Worm (Caenorhabditis elegans) whole organism, young adult: Measurements from ENCODE around the gene M01G5.1.

ENCODE experiments used
- B0035.1 ChIP-seq: sonication (generic microtip); optimal IDR thresholded peaks from 2 replicates; lab custom pipeline; 2016; ENCODE audit warnings: missing genetic modification characterization, mild to moderate bottlenecking, missing compliant biosample characterization, missing genotype, missing genetic modification reagents
- B0336.3 ChIP-seq: fragments of 200-800 bp; sonication (Bioruptor generic); IDR thresholded peaks from 2 replicates; pipeline ENCODE4 v1.3.6; 2022; ENCODE audit warnings: missing genetic modification characterization, missing compliant biosample characterization
- C06A6.2 ChIP-seq: fragments of 200-800 bp; sonication (Bioruptor generic); conservative IDR thresholded peaks from 2 replicates; pipeline ENCODE4 v1.3.6; 2022; ENCODE audit warnings: missing genetic modification characterization, missing compliant biosample characterization
- C17E4.6 ChIP-seq: fragments of 200-800 bp; sonication (Bioruptor generic); IDR thresholded peaks from 2 replicates; pipeline ENCODE4 v1.3.6; 2022; ENCODE audit warnings: missing genetic modification reagents, missing genetic modification characterization, missing compliant biosample characterization
- F10E7.11 ChIP-seq: sonication (generic microtip); optimal IDR thresholded peaks from 2 replicates; lab custom pipeline; 2017; ENCODE audit warnings: mild to moderate bottlenecking, missing genetic modification characterization, moderate library complexity, missing compliant biosample characterization
- F33H1.4 ChIP-seq: fragments of 200-800 bp; sonication (Bioruptor generic); IDR thresholded peaks from 2 replicates; pipeline ENCODE4 v1.3.6; 2022; ENCODE audit warnings: missing genetic modification reagents, missing genetic modification characterization, missing compliant biosample characterization
- F39B2.1 ChIP-seq: fragments of 200-800 bp; sonication (Bioruptor generic); IDR thresholded peaks from 2 replicates; pipeline ENCODE4 v1.3.6; 2022; ENCODE audit warnings: missing genetic modification reagents, missing genetic modification characterization, missing compliant biosample characterization
- F49E8.2 ChIP-seq: sonication (generic microtip); optimal IDR thresholded peaks from 3 replicates; lab custom pipeline; 2017; ENCODE audit warnings: missing genetic modification characterization, mild to moderate bottlenecking, missing compliant biosample characterization, antibody characterized with exemption, moderate library complexity; ENCODE audit not compliant: insufficient read depth
- F57A8.1 ChIP-seq: fragments of 200-800 bp; sonication (Bioruptor generic); optimal IDR thresholded peaks from 2 replicates; lab custom pipeline; 2018; ENCODE audit warnings: mild to moderate bottlenecking, missing genetic modification characterization, moderate library complexity, missing compliant biosample characterization
- K11D2.4 ChIP-seq: fragments of 200-800 bp; sonication (Bioruptor generic); IDR thresholded peaks from 2 replicates; pipeline ENCODE4 v1.3.6; 2022; ENCODE audit warnings: missing genetic modification reagents, missing genetic modification characterization, missing compliant biosample characterization
- Y95B8A.8 ChIP-seq: fragments of 200-800 bp; sonication (Bioruptor generic); IDR thresholded peaks from 2 replicates; pipeline ENCODE4 v1.3.6; 2022; ENCODE audit warnings: missing genetic modification reagents, missing genetic modification characterization, missing compliant biosample characterization
- akir-1 ChIP-seq: fragments of 200-800 bp; sonication (Bioruptor generic); optimal IDR thresholded peaks from 2 replicates; lab custom pipeline; 2018; ENCODE audit warnings: mild to moderate bottlenecking, missing genetic modification characterization, moderate library complexity, missing compliant biosample characterization
- atf-7 ChIP-seq: sonication (generic microtip); optimal IDR thresholded peaks from 2 replicates; lab custom pipeline; 2017; ENCODE audit warnings: mild to moderate bottlenecking, missing genetic modification characterization, missing compliant biosample characterization
- bed-1 ChIP-seq: fragments of 200-800 bp; sonication (Bioruptor generic); IDR thresholded peaks from 2 replicates; pipeline ENCODE4 v1.3.6; 2022; ENCODE audit warnings: missing genetic modification reagents, missing genetic modification characterization, missing compliant biosample characterization
- ccch-3 ChIP-seq: fragments of 200-800 bp; sonication (Bioruptor generic); optimal IDR thresholded peaks from 2 replicates; lab custom pipeline; 2018; ENCODE audit warnings: mild to moderate bottlenecking, missing genetic modification characterization, missing compliant biosample characterization
- cebp-1 ChIP-seq, 2 experiments: fragments of 200-800 bp in 1 of 2; sonication (Bioruptor generic) in 1 of 2; sonication (generic microtip) in 1 of 2; IDR thresholded peaks in 1 of 2; optimal IDR thresholded peaks in 1 of 2; 2 replicates each; pipeline versions ENCODE4 v1.3.6 to Lab custom; 2017 to 2022; ENCODE audit warnings: missing compliant biosample characterization in 2 of 2, missing genetic modification characterization in 2 of 2, mild to moderate bottlenecking in 1 of 2, missing genetic modification reagents in 1 of 2, moderate library complexity in 1 of 2
- cebp-2 ChIP-seq: fragments of 200-800 bp; sonication (Bioruptor generic); IDR thresholded peaks from 2 replicates; pipeline ENCODE4 v1.3.6; 2022; ENCODE audit warnings: missing genetic modification characterization, missing compliant biosample characterization
- ceh-27 ChIP-seq: fragments of 200-800 bp; sonication (Bioruptor generic); optimal IDR thresholded peaks from 2 replicates; lab custom pipeline; 2018; ENCODE audit warnings: mild to moderate bottlenecking, missing genetic modification characterization, moderate library complexity, missing compliant biosample characterization
- ceh-40 ChIP-seq: fragments of 200-800 bp; sonication (Bioruptor generic); IDR thresholded peaks from 2 replicates; pipeline ENCODE4 v1.3.6; 2022; ENCODE audit warnings: missing genetic modification characterization, missing compliant biosample characterization
- chd-7 ChIP-seq: sonication (generic microtip); optimal IDR thresholded peaks from 2 replicates; lab custom pipeline; 2016; ENCODE audit warnings: mild to moderate bottlenecking, missing genetic modification characterization, moderate library complexity, missing compliant biosample characterization
- dpff-1 ChIP-seq: sonication (generic microtip); optimal IDR thresholded peaks from 2 replicates; lab custom pipeline; 2017; ENCODE audit warnings: mild to moderate bottlenecking, missing genetic modification characterization, missing compliant biosample characterization
- egrh-3 ChIP-seq: fragments of 200-800 bp; sonication (Bioruptor generic); IDR thresholded peaks from 2 replicates; pipeline ENCODE4 v1.3.6; 2022; ENCODE audit warnings: missing genetic modification reagents, missing genetic modification characterization, missing compliant biosample characterization
- ets-4 ChIP-seq: fragments of 200-800 bp; sonication (Bioruptor generic); optimal IDR thresholded peaks from 2 replicates; lab custom pipeline; 2018; ENCODE audit warnings: mild to moderate bottlenecking, missing genetic modification characterization, missing compliant biosample characterization
- fkh-3 ChIP-seq: sonication (generic microtip); optimal IDR thresholded peaks from 2 replicates; lab custom pipeline; 2016; ENCODE audit warnings: mild to moderate bottlenecking, missing genetic modification characterization, missing compliant biosample characterization
- gei-17 ChIP-seq: fragments of 200-800 bp; sonication (Bioruptor generic); optimal IDR thresholded peaks from 2 replicates; lab custom pipeline; 2018; ENCODE audit warnings: mild to moderate bottlenecking, missing genetic modification characterization, missing compliant biosample characterization
- him-1 ChIP-seq: sonication (generic microtip); optimal IDR thresholded peaks from 2 replicates; lab custom pipeline; 2016; ENCODE audit warnings: missing genotype, missing genetic modification reagents, missing genetic modification characterization, missing compliant biosample characterization
- hmg-1.2 ChIP-seq: fragments of 200-800 bp; sonication (Bioruptor generic); IDR thresholded peaks from 2 replicates; pipeline ENCODE4 v1.3.6; 2022; ENCODE audit warnings: missing genetic modification reagents, missing genetic modification characterization, missing compliant biosample characterization
- hmg-20 ChIP-seq: fragments of 200-800 bp; sonication (Bioruptor generic); IDR thresholded peaks from 2 replicates; pipeline ENCODE4 v1.3.6; 2022; ENCODE audit warnings: missing genetic modification reagents, missing genetic modification characterization, missing compliant biosample characterization
- hrde-1 ChIP-seq: sonication (generic microtip); optimal IDR thresholded peaks from 2 replicates; lab custom pipeline; 2016; ENCODE audit warnings: missing genetic modification characterization, mild to moderate bottlenecking, missing compliant biosample characterization, moderate library complexity, missing genotype, missing genetic modification reagents, borderline replicate concordance
- lin-26 ChIP-seq: fragments of 200-800 bp; sonication (Bioruptor generic); IDR thresholded peaks from 2 replicates; pipeline ENCODE4 v1.3.6; 2022; ENCODE audit warnings: missing genetic modification reagents, missing genetic modification characterization, missing compliant biosample characterization
- lin-54 ChIP-seq: fragments of 200-800 bp; sonication (Bioruptor generic); optimal IDR thresholded peaks from 2 replicates; lab custom pipeline; 2018; ENCODE audit warnings: mild to moderate bottlenecking, missing genetic modification characterization, missing compliant biosample characterization
- madf-3 ChIP-seq: fragments of 200-800 bp; sonication (Bioruptor generic); IDR thresholded peaks from 2 replicates; pipeline ENCODE4 v1.3.6; 2022; ENCODE audit warnings: missing genetic modification reagents, missing genetic modification characterization, missing compliant biosample characterization
- mxl-1 ChIP-seq: sonication (generic microtip); optimal IDR thresholded peaks from 2 replicates; lab custom pipeline; 2016; ENCODE audit warnings: missing genetic modification characterization, missing compliant biosample characterization
- nhr-27 ChIP-seq: fragments of 200-800 bp; sonication (Bioruptor generic); optimal IDR thresholded peaks from 2 replicates; lab custom pipeline; 2018; ENCODE audit warnings: mild to moderate bottlenecking, missing genetic modification characterization, moderate library complexity, missing compliant biosample characterization
- nhr-90 ChIP-seq: sonication (generic microtip); optimal IDR thresholded peaks from 2 replicates; lab custom pipeline; 2016; ENCODE audit warnings: missing genotype, mild to moderate bottlenecking, missing genetic modification characterization, missing compliant biosample characterization
- rcor-1 ChIP-seq: fragments of 200-800 bp; sonication (Bioruptor generic); IDR thresholded peaks from 2 replicates; pipeline ENCODE4 v1.3.6; 2022; ENCODE audit warnings: missing genetic modification reagents, missing genetic modification characterization, missing compliant biosample characterization
- rec-8 ChIP-seq, 2 experiments: sonication (generic microtip); optimal IDR thresholded peaks; 2 replicates each; lab custom pipeline; 2016; ENCODE audit warnings: mild to moderate bottlenecking in 2 of 2, missing genetic modification characterization in 2 of 2, missing genetic modification reagents in 2 of 2, missing genotype in 2 of 2, missing biosample characterization in 1 of 2, missing compliant biosample characterization in 1 of 2, moderate library complexity in 1 of 2
- repo-1 ChIP-seq: sonication (generic microtip); optimal IDR thresholded peaks from 2 replicates; lab custom pipeline; 2017; ENCODE audit warnings: mild to moderate bottlenecking, missing genetic modification characterization, missing compliant biosample characterization
- rpc-1 ChIP-seq, 2 experiments: fragments of 150-350 bp in 1 of 2; sonication (generic microtip) in 1 of 2; optimal IDR thresholded peaks; 2 replicates each; lab custom pipeline; 2014 to 2018; ENCODE audit warnings: missing biosample characterization in 1 of 2, missing genetic modification characterization in 1 of 2, missing genetic modification reagents in 1 of 2, missing genotype in 1 of 2
- sea-2 ChIP-seq: fragments of 200-800 bp; sonication (Bioruptor generic); IDR thresholded peaks from 2 replicates; pipeline ENCODE4 v1.3.6; 2022; ENCODE audit warnings: missing genetic modification characterization, missing compliant biosample characterization
- snpc-4 ChIP-seq, 5 experiments: fragments of 150-350 bp in 1 of 5; sonication (generic microtip) in 4 of 5; optimal IDR thresholded peaks; 2 replicates each; lab custom pipeline; 2014 to 2018; ENCODE audit warnings: missing genetic modification characterization in 5 of 5, missing biosample characterization in 3 of 5, antibody characterized with exemption in 2 of 5, mild to moderate bottlenecking in 2 of 5, missing compliant biosample characterization in 2 of 5, missing genotype in 2 of 5, moderate library complexity in 2 of 5, missing genetic modification reagents in 1 of 5
- somi-1 ChIP-seq: fragments of 200-800 bp; sonication (Bioruptor generic); optimal IDR thresholded peaks from 2 replicates; lab custom pipeline; 2018; ENCODE audit warnings: mild to moderate bottlenecking, missing genetic modification characterization, missing compliant biosample characterization
- sptf-2 ChIP-seq: fragments of 200-800 bp; sonication (Bioruptor generic); optimal IDR thresholded peaks from 2 replicates; lab custom pipeline; 2018; ENCODE audit warnings: mild to moderate bottlenecking, missing genetic modification characterization, missing compliant biosample characterization
- unc-130 ChIP-seq: sonication (generic microtip); optimal IDR thresholded peaks from 2 replicates; lab custom pipeline; 2016; ENCODE audit warnings: missing genetic modification reagents, missing genetic modification characterization, missing compliant biosample characterization
- unc-62 ChIP-seq: fragments of 150-350 bp; optimal IDR thresholded peaks from 2 replicates; lab custom pipeline; 2014; ENCODE audit warnings: missing biosample characterization, missing genetic modification reagents, missing genetic modification characterization
- zfh-2 ChIP-seq: fragments of 200-800 bp; sonication (Bioruptor generic); conservative IDR thresholded peaks from 2 replicates; pipeline ENCODE4 v1.3.6; 2022; ENCODE audit warnings: missing genetic modification reagents, missing genetic modification characterization, missing compliant biosample characterization
- ztf-26 ChIP-seq: sonication (generic microtip); optimal IDR thresholded peaks from 2 replicates; lab custom pipeline; 2017; ENCODE audit warnings: missing genetic modification characterization, missing compliant biosample characterization

Gene M01G5.1

DNA sequence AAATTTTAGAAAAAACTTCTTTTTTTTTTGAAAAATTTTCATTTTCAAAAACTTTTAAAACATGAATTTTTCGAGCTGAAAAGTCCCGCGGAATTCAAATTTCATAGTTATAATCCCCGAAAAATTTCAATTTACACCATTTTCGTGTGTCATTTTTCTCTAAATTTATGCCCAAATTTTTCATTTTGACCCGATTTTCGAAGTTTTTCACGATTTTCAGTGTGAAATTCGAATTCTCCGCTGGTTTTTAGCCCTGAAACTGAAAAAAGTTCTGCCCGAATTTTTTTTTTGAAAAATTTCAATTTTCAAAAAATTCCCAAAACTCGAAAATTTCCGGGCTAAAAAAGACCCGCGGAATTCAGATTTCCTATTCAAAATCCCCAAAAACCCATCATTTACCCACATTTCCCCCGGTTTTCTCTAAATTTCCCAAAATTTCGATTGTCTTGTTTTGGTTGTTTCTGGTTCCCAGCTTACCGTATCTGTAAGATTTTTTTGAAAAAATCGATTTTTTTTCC is 12.6 kb downstream of the M01G5.1 start (continued):
- TF ChIP-seq ceh-40 (0 out of 2 replicates have a peak, but pooled peaks have one; percentile 17), lin-54 (GFP tag; lab: Kevin White, UChicago) (no peak), madf-3 (GFP tag; lab: Robert Waterston, UW) (no peak), Y95B8A.8 (GFP tag; lab: Robert Waterston, UW) (no peak), cebp-2 (GFP tag; lab: Robert Waterston, UW) (no peak), F33H1.4 (0 out of 2 replicates have a peak, but pooled peaks have one; percentile 10), hrde-1 (tag; lab: Kevin White, UChicago) (peak; percentile 21), rcor-1 (GFP tag; lab: Robert Waterston, UW) (no peak), K11D2.4 (no peak), rpc-1 (optimal IDR thresholded peaks at IDR 0.05; lab: Kevin White, UChicago) (no peak), rpc-1 (tag; optimal IDR thresholded peaks at IDR 0.05; lab: Kevin White, UChicago) (no peak), C17E4.6 (GFP tag; lab: Robert Waterston, UW) (peak; percentile 44; the same call in 1 of the 2 replicates), ccch-3 (GFP tag; lab: Kevin White, UChicago) (no peak), F57A8.1 (GFP tag; lab: Kevin White, UChicago) (no peak), hmg-1.2 (GFP tag; lab: Robert Waterston, UW) (no peak), repo-1 (tag; lab: Kevin White, UChicago) (peak; percentile 52), egrh-3 (GFP tag; lab: Robert Waterston, UW) (no peak), F39B2.1 (GFP tag; lab: Robert Waterston, UW) (no peak), rec-8 (tag; optimal IDR thresholded peaks at IDR 0.05; lab: Kevin White, UChicago) (no peak), hmg-20 (GFP tag; lab: Robert Waterston, UW) (no peak), C06A6.2 (GFP tag; lab: Robert Waterston, UW) (no peak), gei-17 (GFP tag; lab: Kevin White, UChicago) (no peak), unc-130 (no peak), sptf-2 (GFP tag; lab: Kevin White, UChicago) (no peak), mxl-1 (tag; lab: Kevin White, UChicago) (no peak), F10E7.11 (tag; lab: Kevin White, UChicago) (no peak), snpc-4 (GFP tag; optimal IDR thresholded peaks at IDR 0.05; lab: Kevin White, UChicago) (no peak), snpc-4 (tag; optimal IDR thresholded peaks at IDR 0.05; lab: Kevin White, UChicago) (no peak), cebp-1 (GFP tag; IDR thresholded peaks at IDR 0.05; lab: Robert Waterston, UW) (no peak), cebp-1 (tag; optimal IDR thresholded peaks at IDR 0.05; lab: Kevin White, UChicago) (peak; percentile 36), him-1 (tag; lab: Kevin White, UChicago) (peak; percentile 60), B0336.3 (GFP tag; lab: Robert Waterston, UW) (no peak), bed-1 (GFP tag; lab: Robert Waterston, UW) (no peak), atf-7 (tag; lab: Kevin White, UChicago) (peak; percentile 35), nhr-27 (tag; lab: Kevin White, UChicago) (no peak), ceh-27 (GFP tag; lab: Kevin White, UChicago) (no peak), somi-1 (GFP tag; lab: Kevin White, UChicago) (no peak), akir-1 (GFP tag; lab: Kevin White, UChicago) (no peak), B0035.1 (no peak), dpff-1 (tag; lab: Kevin White, UChicago) (no peak), zfh-2 (GFP tag; lab: Robert Waterston, UW) (no peak), unc-62 (GFP tag; lab: Kevin White, UChicago) (no peak), fkh-3 (tag; lab: Kevin White, UChicago) (no peak), chd-7 (tag; lab: Kevin White, UChicago) (no peak), ets-4 (GFP tag; lab: Kevin White, UChicago) (no peak), lin-26 (GFP tag; lab: Robert Waterston, UW) (no peak), nhr-90 (tag; lab: Kevin White, UChicago) (no peak), sea-2 (no peak), ztf-26 (tag; lab: Kevin White, UChicago) (no peak), F49E8.2 (tag; lab: Kevin White, UChicago) (no peak)
